Fruit fly (Drosophila melanogaster): ENCODE data around the gene CG5895.

The CG5895 gene

DNA sequence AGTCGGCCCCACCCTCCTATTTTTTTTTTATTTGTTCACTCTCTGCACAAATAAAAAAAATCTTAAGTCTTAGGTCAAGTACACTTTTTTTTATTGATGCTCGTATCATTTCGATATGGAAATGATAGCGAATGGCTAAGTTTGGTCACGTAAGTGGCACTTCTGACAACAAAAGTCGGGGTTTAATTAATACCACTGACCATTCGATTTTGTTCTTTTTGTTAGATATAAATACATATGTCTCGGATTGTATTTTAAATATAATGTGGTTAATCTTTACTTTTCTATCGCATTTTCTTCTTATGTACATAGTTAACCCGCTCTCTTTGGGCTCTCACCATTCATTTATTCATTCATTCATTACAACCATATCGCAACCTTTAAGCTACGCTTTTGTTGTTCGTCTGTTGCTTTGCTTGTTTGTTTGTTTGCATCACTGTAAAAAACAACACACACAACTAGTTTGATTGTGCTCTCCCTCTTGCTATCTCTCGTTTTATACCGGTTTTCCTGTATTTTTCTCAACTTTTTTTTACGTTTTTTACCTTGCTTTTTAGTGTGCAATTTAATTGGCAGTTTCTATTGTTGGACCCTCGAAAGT lies 33.1 kb upstream of the CG5895 start:
- no peak for TF ChIP-seq cnc (optimal IDR thresholded peaks at IDR 0.05)
- TF ChIP-seq CG12768 (GFP tag; optimal IDR thresholded peaks at IDR 0.05), result peak; percentile 40
- TF ChIP-seq CG33017 (tag; optimal IDR thresholded peaks at IDR 0.05), result peak; percentile 79
- TF ChIP-seq CG14711 (tag; optimal IDR thresholded peaks at IDR 0.05), result no peak
- TF ChIP-seq Clk (GFP tag; optimal IDR thresholded peaks at IDR 0.05), result no peak
- TF ChIP-seq cic (GFP tag; optimal IDR thresholded peaks at IDR 0.05), result peak; percentile 55
- TF ChIP-seq CG5204 (GFP tag; optimal IDR thresholded peaks at IDR 0.05), result no peak
- no peak for TF ChIP-seq CG7045 (GFP tag; optimal IDR thresholded peaks at IDR 0.05)
- peak; percentile 50 for TF ChIP-seq CG7101 (tag; optimal IDR thresholded peaks at IDR 0.05)
- TF ChIP-seq Mnt (GFP tag; optimal IDR thresholded peaks at IDR 0.05), result no peak
- TF ChIP-seq bab1 (GFP tag; optimal IDR thresholded peaks at IDR 0.05), result no peak
- peak; percentile 60 for TF ChIP-seq CG11617 (GFP tag; optimal IDR thresholded peaks at IDR 0.05)
- peak; percentile 20 for TF ChIP-seq Hr96 (GFP tag; optimal IDR thresholded peaks at IDR 0.05)
- TF ChIP-seq Crg-1 (GFP tag; optimal IDR thresholded peaks at IDR 0.05), result no peak
- TF ChIP-seq ovo (GFP tag; optimal IDR thresholded peaks at IDR 0.05), result peak; percentile 41
- no peak for TF ChIP-seq tj (GFP tag; optimal IDR thresholded peaks at IDR 0.05)
- TF ChIP-seq CG1620 (GFP tag; optimal IDR thresholded peaks at IDR 0.05), result no peak
- TF ChIP-seq pad (GFP tag; optimal IDR thresholded peaks at IDR 0.05), result no peak
- TF ChIP-seq toe (GFP tag; optimal IDR thresholded peaks at IDR 0.05), result no peak
- TF ChIP-seq kay (GFP tag; ENCODE audit: borderline replicate concordance), result peak; percentile 94

- TF ChIP-seq toe (GFP tag; optimal IDR thresholded peaks at IDR 0.05) (peak; percentile 57), Mnt (GFP tag; optimal IDR thresholded peaks at IDR 0.05) (peak; percentile 62), kay (GFP tag; ENCODE audit: borderline replicate concordance) (no peak), CG12768 (GFP tag; optimal IDR thresholded peaks at IDR 0.05) (peak; percentile 71), cic (GFP tag; optimal IDR thresholded peaks at IDR 0.05) (peak; percentile 68), CG5204 (GFP tag; optimal IDR thresholded peaks at IDR 0.05) (no peak), Hr96 (GFP tag; optimal IDR thresholded peaks at IDR 0.05) (peak; percentile 22), CG11617 (GFP tag; optimal IDR thresholded peaks at IDR 0.05) (peak; percentile 44), CG33017 (tag; optimal IDR thresholded peaks at IDR 0.05) (peak; percentile 15), CG1620 (GFP tag; optimal IDR thresholded peaks at IDR 0.05) (peak; percentile 26), Crg-1 (GFP tag; optimal IDR thresholded peaks at IDR 0.05) (no peak), tj (GFP tag; optimal IDR thresholded peaks at IDR 0.05) (peak; percentile 39), CG7101 (tag; optimal IDR thresholded peaks at IDR 0.05) (peak; percentile 69), pad (GFP tag; optimal IDR thresholded peaks at IDR 0.05) (no peak), bab1 (GFP tag; optimal IDR thresholded peaks at IDR 0.05) (peak; percentile 45), CG7045 (GFP tag; optimal IDR thresholded peaks at IDR 0.05) (peak; percentile 25), ovo (GFP tag; optimal IDR thresholded peaks at IDR 0.05) (peak; percentile 35), cnc (optimal IDR thresholded peaks at IDR 0.05) (no peak), CG14711 (tag; optimal IDR thresholded peaks at IDR 0.05) (peak; percentile 49), Clk (GFP tag; optimal IDR thresholded peaks at IDR 0.05) (no peak)
These were observed 30.7 kb upstream of the CG5895 start, which contains the start of the genes hzg and mRpS31 for dm6 chr3L:16004401-16005237. Gene hzg, minus strand, starts transcription at chr3L:16004736. Gene mRpS31, plus strand, starts transcription at chr3L:16005193.

DNA sequence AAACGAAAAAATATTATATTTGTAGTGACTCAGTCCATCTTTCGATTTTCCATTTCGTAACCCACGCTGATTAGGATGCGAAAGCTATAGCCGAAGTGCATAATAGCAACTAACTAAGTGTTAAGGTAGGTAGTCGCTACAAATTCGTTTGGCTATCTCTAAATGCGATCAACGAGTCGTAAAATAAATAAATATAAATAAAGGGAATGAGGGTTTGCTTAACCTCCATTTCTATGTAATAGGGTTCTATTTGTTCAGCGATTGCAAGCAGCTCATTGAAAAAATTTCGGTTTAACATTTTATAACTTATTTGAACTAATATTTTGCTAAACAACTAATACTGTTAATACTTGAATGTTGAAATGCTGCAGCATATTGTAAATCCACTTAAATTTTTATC lies 25.1 kb upstream of the CG5895 start:
- TF ChIP-seq cic (GFP tag; optimal IDR thresholded peaks at IDR 0.05) (peak; percentile 60), CG33017 (tag; optimal IDR thresholded peaks at IDR 0.05) (no peak)

dm6 chr3L:16011319-16012210 lies 23.7 kb upstream of the CG5895 start, which contains the start of gene mib1:
Gene mib1, minus strand, starts transcription at chr3L:16011812.
- TF ChIP-seq CG5204 (GFP tag; optimal IDR thresholded peaks at IDR 0.05), result no peak
- peak; percentile 22 for TF ChIP-seq tj (GFP tag; optimal IDR thresholded peaks at IDR 0.05)
- no peak for TF ChIP-seq CG33017 (tag; optimal IDR thresholded peaks at IDR 0.05)
- TF ChIP-seq CG11617 (GFP tag; optimal IDR thresholded peaks at IDR 0.05), result peak; percentile 5
- no peak for TF ChIP-seq toe (GFP tag; optimal IDR thresholded peaks at IDR 0.05)
- TF ChIP-seq pad (GFP tag; optimal IDR thresholded peaks at IDR 0.05), result peak; percentile 53
- no peak for TF ChIP-seq cnc (optimal IDR thresholded peaks at IDR 0.05)
- TF ChIP-seq CG7101 (tag; optimal IDR thresholded peaks at IDR 0.05), result peak; percentile 29
- TF ChIP-seq cic (GFP tag; optimal IDR thresholded peaks at IDR 0.05), result peak; percentile 76
- no peak for TF ChIP-seq Crg-1 (GFP tag; optimal IDR thresholded peaks at IDR 0.05)
- no peak for TF ChIP-seq kay (GFP tag; ENCODE audit: borderline replicate concordance)
- TF ChIP-seq bab1 (GFP tag; optimal IDR thresholded peaks at IDR 0.05), result peak; percentile 71
- peak; percentile 31 for TF ChIP-seq CG12768 (GFP tag; optimal IDR thresholded peaks at IDR 0.05)
- TF ChIP-seq Clk (GFP tag; optimal IDR thresholded peaks at IDR 0.05), result no peak
- TF ChIP-seq CG7045 (GFP tag; optimal IDR thresholded peaks at IDR 0.05), result no peak
- peak; percentile 31 for TF ChIP-seq Hr96 (GFP tag; optimal IDR thresholded peaks at IDR 0.05)
- TF ChIP-seq ovo (GFP tag; optimal IDR thresholded peaks at IDR 0.05), result peak; percentile 44
- TF ChIP-seq CG1620 (GFP tag; optimal IDR thresholded peaks at IDR 0.05), result no peak
- TF ChIP-seq CG14711 (tag; optimal IDR thresholded peaks at IDR 0.05), result peak; percentile 40
- TF ChIP-seq Mnt (GFP tag; optimal IDR thresholded peaks at IDR 0.05), result peak; percentile 30
